Worm (Caenorhabditis elegans) whole organism, L4/young adult: Measurements from ENCODE around the gene ZK1127.12.

ENCODE experiments used
- W03F9.2 ChIP-seq: fragments of 150-350 bp; optimal IDR thresholded peaks from 2 replicates; lab custom pipeline; 2014; ENCODE audit warnings: missing biosample characterization, missing genetic modification characterization
- dao-5 ChIP-seq: sonication (generic microtip); optimal IDR thresholded peaks from 2 replicates; lab custom pipeline; 2016; ENCODE audit warnings: missing genotype, missing genetic modification characterization, moderate library complexity, missing compliant biosample characterization
- him-1 ChIP-seq: sonication (generic microtip); optimal IDR thresholded peaks from 2 replicates; lab custom pipeline; 2016; ENCODE audit warnings: missing genotype, missing genetic modification reagents, missing genetic modification characterization, missing compliant biosample characterization

DNA sequence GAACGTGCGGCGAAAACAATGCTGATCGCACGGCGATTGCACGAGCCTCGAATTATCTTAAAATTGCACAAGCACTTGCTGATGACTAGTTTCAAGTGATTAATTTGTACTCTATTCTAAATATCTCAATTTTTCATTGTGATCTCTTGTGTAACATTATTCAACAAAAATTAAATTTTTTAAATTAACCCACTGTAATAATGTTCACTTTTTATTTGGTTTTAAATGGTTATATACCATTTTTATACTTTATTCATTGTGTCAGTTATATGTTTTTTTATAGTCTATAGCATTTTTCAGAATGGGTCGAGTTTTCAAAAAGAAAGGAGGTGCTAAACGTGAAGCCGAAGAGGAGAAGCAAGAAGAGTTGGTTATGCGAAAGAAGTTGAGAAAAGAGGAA lies 1.8 kb downstream of the ZK1127.12 start, which contains the start of gene ZK1127.4:
- no peak for TF ChIP-seq W03F9.2 (tag; lab: Kevin White, UChicago)
- TF ChIP-seq dao-5 (tag; lab: Kevin White, UChicago): no peak
- no peak for TF ChIP-seq him-1 (tag; lab: Kevin White, UChicago)
